Fruit fly (Drosophila melanogaster): ENCODE results near the gene SCOT.

Gene SCOT

dm6 chr3L:1962964-1963363 lies at the start of gene SCOT:
Gene SCOT, plus strand, starts transcription at chr3L:1963143.
- TF ChIP-seq CG17801 (GFP tag; optimal IDR thresholded peaks at IDR 0.05; ENCODE audit: partially characterized antibody) = no peak

- no peak for TF ChIP-seq CG17801 (GFP tag; optimal IDR thresholded peaks at IDR 0.05; ENCODE audit: partially characterized antibody)
These were observed 48.3 kb upstream of the SCOT start for dm6 chr3L:1914668-1915067.

dm6 chr3L:1916617-1917016 lies 46.3 kb upstream of the SCOT start:
- TF ChIP-seq CG17801 (GFP tag; optimal IDR thresholded peaks at IDR 0.05; ENCODE audit: partially characterized antibody) = no peak

dm6 chr3L:1920051-1920450 lies 42.9 kb upstream of the SCOT start:
- no peak for TF ChIP-seq CG17801 (GFP tag; optimal IDR thresholded peaks at IDR 0.05; ENCODE audit: partially characterized antibody)

- no peak for TF ChIP-seq CG17801 (GFP tag; optimal IDR thresholded peaks at IDR 0.05; ENCODE audit: partially characterized antibody)
These were observed 42.0 kb upstream of the SCOT start, which contains the start of gene Dbx for dm6 chr3L:1920943-1921342. Gene Dbx, plus strand, starts transcription at chr3L:1921307.

dm6 chr3L:1928959-1929358 lies 34.0 kb upstream of the SCOT start:
- TF ChIP-seq CG17801 (GFP tag; optimal IDR thresholded peaks at IDR 0.05; ENCODE audit: partially characterized antibody) = no peak

- TF ChIP-seq CG17801 (GFP tag; optimal IDR thresholded peaks at IDR 0.05; ENCODE audit: partially characterized antibody) = no peak
These were observed 25.5 kb upstream of the SCOT start for dm6 chr3L:1937469-1937868.

DNA sequence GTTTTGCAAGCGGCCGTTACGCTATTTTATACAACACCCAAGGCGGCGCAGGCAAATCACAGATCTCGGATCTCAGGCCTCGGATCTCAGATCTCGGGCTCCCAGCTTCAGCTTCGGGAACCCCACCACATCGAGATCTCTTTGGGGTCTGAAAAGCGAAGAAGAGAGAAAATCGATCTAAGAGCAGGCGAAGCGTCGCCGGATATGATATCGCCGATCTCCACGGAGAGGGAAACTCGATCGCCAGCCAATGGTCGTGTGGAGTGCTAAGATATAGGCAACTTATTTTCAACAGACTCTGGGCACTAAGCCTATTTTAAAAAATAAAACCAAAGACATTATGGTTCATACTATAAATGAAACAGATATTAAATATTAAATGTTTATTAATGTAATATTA lies 24.2 kb upstream of the SCOT start, which contains the start of the genes CG46523 and CG5687:
CG46523 (minus strand) TSS at position 337 of the 400 bp plus-strand sequence.
CG5687 (minus strand) TSS at position 337 of the 400 bp plus-strand sequence.
- no peak for TF ChIP-seq CG17801 (GFP tag; optimal IDR thresholded peaks at IDR 0.05; ENCODE audit: partially characterized antibody)

DNA sequence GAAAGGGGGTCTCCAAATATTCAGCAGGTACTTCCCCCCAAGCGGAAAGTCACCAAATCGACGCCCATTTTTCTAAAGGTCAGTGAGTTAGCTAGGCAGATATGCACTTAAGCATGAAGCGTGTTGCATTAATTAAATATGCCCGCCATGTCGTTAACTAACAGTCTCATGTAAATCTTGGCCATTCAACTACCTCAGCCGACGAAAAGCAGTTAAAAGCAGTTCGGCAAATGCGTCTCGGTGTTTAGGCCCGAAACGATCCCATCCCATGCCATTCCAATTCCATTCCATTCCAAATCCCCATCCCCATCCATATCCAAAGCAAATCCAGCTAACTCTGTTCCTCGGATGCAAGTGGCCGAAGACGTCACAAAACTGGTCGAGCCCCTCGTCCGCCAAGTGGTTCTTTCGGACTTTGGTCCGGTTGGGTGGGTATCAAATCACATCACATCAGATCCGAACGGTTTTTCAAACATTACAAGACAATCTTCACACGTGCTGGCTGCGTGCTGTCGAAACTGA lies 22.9 kb upstream of the SCOT start:
- no peak for TF ChIP-seq CG17801 (GFP tag; optimal IDR thresholded peaks at IDR 0.05; ENCODE audit: partially characterized antibody)

DNA sequence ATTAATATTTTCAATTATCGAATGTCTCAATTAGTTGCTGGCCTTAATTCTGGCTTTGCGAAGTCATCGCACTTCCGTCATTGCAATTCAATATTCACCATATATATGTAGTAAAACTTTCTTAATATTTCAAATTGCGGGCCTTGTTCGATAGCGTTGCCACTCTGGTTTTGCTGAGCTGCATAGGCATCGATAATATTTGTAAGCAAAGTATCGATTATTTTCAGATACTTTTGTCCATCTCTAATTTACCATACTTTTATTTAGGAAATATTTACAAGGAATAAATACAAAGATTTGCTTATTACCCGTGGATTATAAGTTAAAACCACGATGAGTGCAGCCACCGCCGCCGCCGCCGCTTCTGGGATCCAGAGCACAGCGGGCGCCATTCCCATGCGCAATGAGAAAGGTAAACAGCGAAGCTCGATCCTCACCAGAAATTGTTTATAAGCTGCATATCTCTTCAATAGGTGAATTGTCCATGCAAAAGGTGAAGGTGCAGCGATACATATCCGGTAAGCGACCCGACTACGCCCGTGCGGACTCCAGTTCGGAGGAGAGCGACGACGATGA lies 22.0 kb upstream of the SCOT start, which contains the start of gene Mfap1:
Mfap1 (plus strand) TSS at position 226 of the 576 bp plus-strand sequence.
- TF ChIP-seq CG17801 (GFP tag; optimal IDR thresholded peaks at IDR 0.05; ENCODE audit: partially characterized antibody) = no peak

- peak; percentile 9 for TF ChIP-seq CG17801 (GFP tag; optimal IDR thresholded peaks at IDR 0.05; ENCODE audit: partially characterized antibody)
These were observed 15.3 kb upstream of the SCOT start, which contains the start of the genes mu2 and Cnb for dm6 chr3L:1947463-1948126. Gene mu2, minus strand, starts transcription at chr3L:1947475. Gene Cnb, plus strand, starts transcription at chr3L:1947565.

DNA sequence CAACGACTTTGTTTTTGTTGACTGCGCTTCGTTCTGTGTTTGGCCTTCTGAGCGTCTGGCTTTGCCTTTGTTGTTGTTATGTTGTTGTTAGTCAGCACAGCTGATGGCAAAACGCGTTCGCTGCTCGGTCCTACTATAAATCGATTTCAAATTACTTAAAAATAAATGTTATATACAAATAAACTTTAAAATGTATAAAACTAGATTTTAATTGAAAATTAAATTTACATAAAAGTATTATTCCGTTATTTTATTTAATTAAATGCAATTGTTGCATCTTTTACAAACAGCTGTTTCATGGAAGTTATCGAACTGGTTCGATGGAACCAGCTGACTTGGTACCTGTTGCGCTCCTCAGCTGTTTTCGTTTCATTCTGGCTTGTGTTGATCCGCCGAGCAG lies 1.2 kb downstream of the SCOT start, which contains the start of gene mv:
mv (minus strand) TSS at position 80 of the 400 bp plus-strand sequence.
- peak; percentile 42 for TF ChIP-seq CG17801 (GFP tag; optimal IDR thresholded peaks at IDR 0.05; ENCODE audit: partially characterized antibody)

- no peak for TF ChIP-seq CG17801 (GFP tag; optimal IDR thresholded peaks at IDR 0.05; ENCODE audit: partially characterized antibody)
These were observed 1.7 kb downstream of the SCOT start for dm6 chr3L:1964599-1965143.

- TF ChIP-seq CG17801 (GFP tag; optimal IDR thresholded peaks at IDR 0.05; ENCODE audit: partially characterized antibody) = peak; percentile 77
These were observed 4.7 kb downstream of the SCOT start for dm6 chr3L:1967452-1968310.

DNA sequence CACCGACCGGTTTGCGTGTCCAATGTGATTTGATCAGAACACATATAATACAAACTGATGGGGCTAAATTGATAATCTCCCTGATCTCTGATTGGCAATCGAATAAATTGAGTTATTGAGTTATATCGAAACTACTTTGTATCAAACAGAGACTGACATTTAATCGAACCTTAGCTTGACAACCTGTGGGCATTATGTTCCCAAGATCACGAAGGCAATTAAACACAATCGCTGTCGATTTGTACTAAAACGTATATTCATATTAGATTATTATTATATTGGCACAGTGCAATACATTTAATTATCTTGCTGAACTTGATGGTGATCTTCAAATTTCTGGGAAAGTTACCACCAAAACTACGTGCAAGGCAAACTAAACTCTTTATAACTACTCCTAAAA lies 5.5 kb downstream of the SCOT start:
- TF ChIP-seq CG17801 (GFP tag; optimal IDR thresholded peaks at IDR 0.05; ENCODE audit: partially characterized antibody) = no peak

Data from ovary, adult (tissue).